Worm (Caenorhabditis elegans) whole organism, L4 larva: ENCODE results near the gene ZK593.2.

Experiments
- D1046.2 ChIP-seq: fragments of 200-800 bp; sonication (Bioruptor generic); IDR thresholded peaks from 2 replicates; pipeline ENCODE4 v1.3.6; 2022; ENCODE audit warnings: missing genetic modification characterization, missing compliant biosample characterization
- F44E2.7 ChIP-seq: fragments of 200-800 bp; sonication (Bioruptor generic); IDR thresholded peaks from 2 replicates; pipeline ENCODE4 v2.1.2; 2022; ENCODE audit warnings: missing genetic modification characterization, missing compliant biosample characterization
- R02D3.7 ChIP-seq: fragments of 150-350 bp; sonication (generic microtip); optimal IDR thresholded peaks from 3 replicates; lab custom pipeline; 2014; ENCODE audit warnings: missing biosample characterization, missing genetic modification characterization
- T26A8.4 ChIP-seq: fragments of 200-800 bp; sonication (Bioruptor generic); IDR thresholded peaks from 2 replicates; pipeline ENCODE4 v1.3.6; 2022; ENCODE audit warnings: missing genetic modification characterization, missing compliant biosample characterization
- Y48G9A.11 ChIP-seq: fragments of 200-800 bp; sonication (Bioruptor generic); IDR thresholded peaks from 2 replicates; pipeline ENCODE4 v1.3.6; 2022; ENCODE audit warnings: missing genetic modification reagents, missing genetic modification characterization, missing compliant biosample characterization
- ZK337.2 ChIP-seq: fragments of 200-800 bp; sonication (Bioruptor generic); IDR thresholded peaks from 2 replicates; pipeline ENCODE4 v1.3.6; 2022; ENCODE audit warnings: missing genetic modification reagents, missing genetic modification characterization, missing compliant biosample characterization
- ZK546.5 ChIP-seq, 2 experiments: sonication (generic microtip); optimal IDR thresholded peaks; 2 replicates each; lab custom pipeline; 2017; ENCODE audit warnings: missing biosample characterization in 2 of 2, missing genetic modification characterization in 2 of 2
- aha-1 ChIP-seq: fragments of 150-350 bp; peaks from one replicate; lab custom pipeline; 2014; ENCODE audit warnings: missing biosample characterization, missing genetic modification characterization
- ama-1 ChIP-seq: fragments of 150-350 bp; optimal IDR thresholded peaks from 2 replicates; lab custom pipeline; 2014; ENCODE audit warnings: inconsistent platforms, mixed read lengths
- ceh-20 ChIP-seq: fragments of 200-800 bp; sonication (Bioruptor generic); IDR thresholded peaks from 2 replicates; pipeline ENCODE4 v1.3.6; 2022; ENCODE audit warnings: missing genetic modification reagents, missing genetic modification characterization, missing compliant biosample characterization
- ces-1 ChIP-seq: fragments of 150-350 bp; sonication (generic microtip); optimal IDR thresholded peaks from 4 replicates; lab custom pipeline; 2014; ENCODE audit warnings: missing biosample characterization, missing genetic modification reagents, missing genetic modification characterization
- ctbp-1 ChIP-seq: fragments of 200-800 bp; sonication (Bioruptor generic); IDR thresholded peaks from 2 replicates; pipeline ENCODE4 v1.3.6; 2022; ENCODE audit warnings: missing genetic modification reagents, missing genetic modification characterization, missing compliant biosample characterization
- daf-12 ChIP-seq: fragments of 150-350 bp; optimal IDR thresholded peaks from 2 replicates; lab custom pipeline; 2014; ENCODE audit warnings: missing biosample characterization, missing genetic modification reagents, missing genetic modification characterization
- daf-16 ChIP-seq, 3 experiments: sonication (generic microtip); optimal IDR thresholded peaks; 2 replicates each; lab custom pipeline; 2016 to 2017; ENCODE audit warnings: missing genetic modification characterization in 3 of 3, missing genetic modification reagents in 3 of 3, mild to moderate bottlenecking in 2 of 3, missing compliant biosample characterization in 2 of 3, missing biosample characterization in 1 of 3, moderate library complexity in 1 of 3
- daf-19 ChIP-seq: fragments of 200-800 bp; sonication (Bioruptor generic); conservative IDR thresholded peaks from 2 replicates; pipeline ENCODE4 v1.3.6; 2022; ENCODE audit warnings: missing genetic modification characterization, missing compliant biosample characterization
- dmd-6 ChIP-seq: fragments of 200-800 bp; sonication (Bioruptor generic); IDR thresholded peaks from 2 replicates; pipeline ENCODE4 v1.3.6; 2022; ENCODE audit warnings: missing genetic modification reagents, missing genetic modification characterization, missing compliant biosample characterization
- dmd-8 ChIP-seq: fragments of 200-800 bp; sonication (Bioruptor generic); IDR thresholded peaks from 2 replicates; pipeline ENCODE4 v1.3.6; 2022; ENCODE audit warnings: missing genetic modification characterization, missing compliant biosample characterization
- dve-1 ChIP-seq: sonication (generic microtip); optimal IDR thresholded peaks from 2 replicates; lab custom pipeline; 2017; ENCODE audit warnings: antibody characterized with exemption, mild to moderate bottlenecking, missing genetic modification characterization, missing compliant biosample characterization; ENCODE audit not compliant: insufficient read depth
- egl-43 ChIP-seq: fragments of 200-800 bp; sonication (Bioruptor generic); IDR thresholded peaks from 2 replicates; pipeline ENCODE4 v1.3.6; 2022; ENCODE audit warnings: missing genetic modification reagents, missing genetic modification characterization, missing compliant biosample characterization
- hif-1 ChIP-seq, 2 experiments: sonication (generic microtip); optimal IDR thresholded peaks; 2 replicates each; lab custom pipeline; 2016 to 2017; ENCODE audit warnings: missing compliant biosample characterization in 2 of 2, missing genetic modification characterization in 2 of 2, missing genetic modification reagents in 2 of 2, missing genotype in 2 of 2, mild to moderate bottlenecking in 1 of 2
- hlh-30 ChIP-seq: sonication (generic microtip); optimal IDR thresholded peaks from 2 replicates; lab custom pipeline; 2017; ENCODE audit warnings: antibody characterized with exemption, mild to moderate bottlenecking, missing genetic modification characterization, missing compliant biosample characterization; ENCODE audit not compliant: insufficient read depth
- hmg-1.1 ChIP-seq: fragments of 200-800 bp; sonication (Bioruptor generic); IDR thresholded peaks from 2 replicates; pipeline ENCODE4 v1.3.6; 2022; ENCODE audit warnings: missing genetic modification reagents, missing genetic modification characterization, missing compliant biosample characterization
- lin-1 ChIP-seq: fragments of 200-800 bp; sonication (Bioruptor generic); IDR thresholded peaks from 2 replicates; pipeline ENCODE4 v1.3.6; 2022; ENCODE audit warnings: missing genetic modification reagents, missing genetic modification characterization, missing compliant biosample characterization
- lin-13 ChIP-seq: fragments of 150-350 bp; optimal IDR thresholded peaks from 2 replicates; lab custom pipeline; 2014; ENCODE audit warnings: missing biosample characterization, missing genetic modification reagents, missing genetic modification characterization
- lin-29 ChIP-seq: fragments of 200-800 bp; sonication (Bioruptor generic); IDR thresholded peaks from 2 replicates; pipeline ENCODE4 v1.3.6; 2022; ENCODE audit warnings: missing genetic modification reagents, missing genetic modification characterization, missing compliant biosample characterization
- lin-39 ChIP-seq: fragments of 150-350 bp; optimal IDR thresholded peaks from 2 replicates; lab custom pipeline; 2014; ENCODE audit warnings: missing biosample characterization, missing genetic modification reagents, missing genetic modification characterization
- mdl-1 ChIP-seq, 2 experiments: fragments of 150-350 bp in 1 of 2; sonication (generic microtip) in 1 of 2; optimal IDR thresholded peaks; 2 replicates each; lab custom pipeline; 2014 to 2017; ENCODE audit warnings: missing biosample characterization in 2 of 2, missing genetic modification characterization in 2 of 2
- mep-1 ChIP-seq: fragments of 150-350 bp; sonication (generic microtip); optimal IDR thresholded peaks from 3 replicates; lab custom pipeline; 2014; ENCODE audit warnings: missing biosample characterization, missing genetic modification characterization
- mes-2 ChIP-seq: sonication (generic microtip); optimal IDR thresholded peaks from 2 replicates; lab custom pipeline; 2016; ENCODE audit warnings: missing genotype, mild to moderate bottlenecking, missing genetic modification characterization, missing compliant biosample characterization; ENCODE audit not compliant: poor library complexity, severe bottlenecking
- mxl-3 ChIP-seq: fragments of 200-800 bp; sonication (Bioruptor generic); optimal IDR thresholded peaks from 2 replicates; lab custom pipeline; 2018; ENCODE audit warnings: mild to moderate bottlenecking, missing genetic modification characterization, missing compliant biosample characterization
- nhr-10 ChIP-seq: fragments of 150-350 bp; optimal IDR thresholded peaks from 2 replicates; lab custom pipeline; 2014; ENCODE audit warnings: missing biosample characterization, missing genetic modification characterization
- nhr-11 ChIP-seq: fragments of 150-350 bp; optimal IDR thresholded peaks from 2 replicates; lab custom pipeline; 2014; ENCODE audit warnings: missing biosample characterization, missing genetic modification characterization
- nhr-111 ChIP-seq: fragments of 200-800 bp; sonication (Bioruptor generic); optimal IDR thresholded peaks from 2 replicates; lab custom pipeline; 2018; ENCODE audit warnings: mild to moderate bottlenecking, missing genetic modification characterization, missing compliant biosample characterization
- nhr-237 ChIP-seq: sonication (generic microtip); optimal IDR thresholded peaks from 2 replicates; lab custom pipeline; 2017; ENCODE audit warnings: missing biosample characterization, missing genetic modification characterization
- nhr-41 ChIP-seq: fragments of 200-800 bp; sonication (Bioruptor generic); IDR thresholded peaks from 2 replicates; pipeline ENCODE4 v1.3.6; 2022; ENCODE audit warnings: missing genetic modification reagents, missing genetic modification characterization, missing compliant biosample characterization
- nhr-6 ChIP-seq: fragments of 150-350 bp; optimal IDR thresholded peaks from 2 replicates; lab custom pipeline; 2014; ENCODE audit warnings: missing biosample characterization, missing genetic modification characterization
- nhr-76 ChIP-seq: fragments of 150-350 bp; optimal IDR thresholded peaks from 2 replicates; lab custom pipeline; 2014; ENCODE audit warnings: missing biosample characterization, missing genetic modification characterization
- nhr-77 ChIP-seq: fragments of 150-350 bp; optimal IDR thresholded peaks from 2 replicates; lab custom pipeline; 2014; ENCODE audit warnings: missing biosample characterization, missing genetic modification characterization
- pha-4 ChIP-seq, 2 experiments: fragments of 150-350 bp in 1 of 2; fragments of 200-800 bp in 1 of 2; sonication (Bioruptor generic) in 1 of 2; IDR thresholded peaks in 1 of 2; optimal IDR thresholded peaks in 1 of 2; 2 replicates each; pipeline versions ENCODE4 v1.3.6 to Lab custom; 2014 to 2022; ENCODE audit warnings: missing genetic modification characterization in 2 of 2, missing genetic modification reagents in 2 of 2, missing biosample characterization in 1 of 2, missing compliant biosample characterization in 1 of 2
- php-3 ChIP-seq: fragments of 200-800 bp; sonication (Bioruptor generic); IDR thresholded peaks from 2 replicates; pipeline ENCODE4 v1.3.6; 2022; ENCODE audit warnings: missing genetic modification reagents, missing genetic modification characterization, missing compliant biosample characterization
- pqm-1 ChIP-seq: sonication (generic microtip); optimal IDR thresholded peaks from 2 replicates; lab custom pipeline; 2017; ENCODE audit warnings: missing biosample characterization, missing genetic modification characterization
- rbr-2 ChIP-seq: sonication (generic microtip); optimal IDR thresholded peaks from 2 replicates; lab custom pipeline; 2016; ENCODE audit warnings: missing genotype, missing genetic modification characterization, missing compliant biosample characterization
- snpc-1.2 ChIP-seq: fragments of 200-800 bp; sonication (Bioruptor generic); IDR thresholded peaks from 2 replicates; pipeline ENCODE4 v1.3.6; 2022; ENCODE audit warnings: missing genetic modification reagents, missing genetic modification characterization, missing compliant biosample characterization
- vab-7 ChIP-seq: fragments of 200-800 bp; sonication (Bioruptor generic); IDR thresholded peaks from 2 replicates; pipeline ENCODE4 v1.3.6; 2022; ENCODE audit warnings: missing genetic modification reagents, missing genetic modification characterization, missing compliant biosample characterization
- zfp-2 ChIP-seq: sonication (generic microtip); optimal IDR thresholded peaks from 2 replicates; lab custom pipeline; 2016; ENCODE audit warnings: mild to moderate bottlenecking, missing genetic modification characterization, missing compliant biosample characterization

The ZK593.2 gene

DNA sequence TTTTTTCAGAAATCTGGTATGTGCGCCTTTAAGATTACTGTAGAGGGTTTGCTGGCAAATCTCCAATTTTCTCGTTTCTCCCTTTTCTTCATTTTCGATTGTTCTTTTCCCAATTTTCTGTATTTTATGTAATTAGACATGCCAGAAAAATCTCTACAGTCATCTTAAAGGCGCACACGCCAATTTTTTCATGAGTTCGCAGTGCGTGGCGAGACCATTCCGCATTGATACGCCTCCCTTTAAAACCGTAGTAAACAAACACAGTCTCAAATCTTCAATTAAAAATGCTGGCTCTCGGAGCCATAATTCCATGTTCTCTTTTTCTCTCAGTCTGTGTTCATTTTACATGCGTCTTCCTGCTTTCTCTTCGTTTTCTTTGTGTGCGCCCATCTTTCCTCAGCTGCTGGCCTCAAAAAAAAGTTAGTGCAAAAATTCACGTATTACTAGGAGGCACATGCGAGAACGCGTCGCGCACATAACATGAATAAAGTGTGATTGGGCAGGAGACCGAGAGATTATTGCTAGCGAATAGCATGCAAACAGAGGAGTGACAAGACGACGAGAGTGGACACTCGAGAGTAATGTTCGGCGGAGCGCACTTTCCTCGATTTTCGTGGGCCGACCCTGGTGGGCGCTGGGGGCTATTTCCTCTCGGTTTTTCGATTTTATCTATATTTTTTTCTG lies 5.8 kb downstream of the ZK593.2 start (continued):
- no peak for TF ChIP-seq nhr-237 (tag; lab: Kevin White, UChicago)
- peak; percentile 48; the same call in 1 of the 2 replicates for TF ChIP-seq lin-1
- TF ChIP-seq daf-19 (GFP tag; lab: Robert Waterston, UW): 0 out of 2 replicates have a peak, but pooled peaks have one; percentile 27
- 0 out of 2 replicates have a peak, but pooled peaks have one; percentile 44 for TF ChIP-seq snpc-1.2 (GFP tag; lab: Robert Waterston, UW)
- TF ChIP-seq ZK546.5 (tag; optimal IDR thresholded peaks at IDR 0.05; lab: Kevin White, UChicago): no peak
- no peak for TF ChIP-seq php-3
- TF ChIP-seq R02D3.7: no peak
- no peak for TF ChIP-seq ZK337.2
- no peak for TF ChIP-seq dmd-8 (GFP tag; lab: Robert Waterston, UW)
- TF ChIP-seq nhr-77: peak; percentile 53
- TF ChIP-seq, all 104 proteins: peak for 40

DNA sequence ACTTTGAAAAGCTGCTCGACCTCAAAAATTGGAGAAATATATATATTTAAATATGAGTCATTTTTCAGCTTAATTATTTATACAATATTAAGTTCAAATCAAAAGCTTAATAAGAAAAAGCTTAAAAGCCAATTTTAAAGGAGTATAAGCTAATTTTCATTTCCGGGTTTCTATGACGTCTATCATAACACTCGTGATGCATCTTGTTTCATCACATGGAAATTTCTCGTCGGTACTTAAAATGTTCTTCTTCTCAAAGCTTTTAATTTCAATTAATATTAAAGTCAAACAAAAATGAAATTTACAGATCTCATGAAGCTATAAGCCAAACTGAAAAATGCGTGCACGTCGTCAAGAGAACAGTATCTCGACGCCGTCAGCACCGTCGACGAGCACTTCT lies 6.6 kb downstream of the ZK593.2 start, which contains the start of gene rbr-2:
rbr-2 (plus strand) TSS at position 301 of the 400 bp plus-strand sequence.
- TF ChIP-seq ces-1 (GFP tag; lab: Kevin White, UChicago) (no peak), nhr-76 (tag; lab: Kevin White, UChicago) (no peak), hlh-30 (tag; lab: Kevin White, UChicago) (peak; percentile 7), pha-4 (GFP tag; IDR thresholded peaks at IDR 0.05; lab: Robert Waterston, UW) (no peak), pha-4 (tag; optimal IDR thresholded peaks at IDR 0.05; lab: Kevin White, UChicago) (no peak), nhr-77 (no peak), pqm-1 (tag; lab: Kevin White, UChicago) (no peak), Y48G9A.11 (GFP tag; lab: Robert Waterston, UW) (no peak)

DNA sequence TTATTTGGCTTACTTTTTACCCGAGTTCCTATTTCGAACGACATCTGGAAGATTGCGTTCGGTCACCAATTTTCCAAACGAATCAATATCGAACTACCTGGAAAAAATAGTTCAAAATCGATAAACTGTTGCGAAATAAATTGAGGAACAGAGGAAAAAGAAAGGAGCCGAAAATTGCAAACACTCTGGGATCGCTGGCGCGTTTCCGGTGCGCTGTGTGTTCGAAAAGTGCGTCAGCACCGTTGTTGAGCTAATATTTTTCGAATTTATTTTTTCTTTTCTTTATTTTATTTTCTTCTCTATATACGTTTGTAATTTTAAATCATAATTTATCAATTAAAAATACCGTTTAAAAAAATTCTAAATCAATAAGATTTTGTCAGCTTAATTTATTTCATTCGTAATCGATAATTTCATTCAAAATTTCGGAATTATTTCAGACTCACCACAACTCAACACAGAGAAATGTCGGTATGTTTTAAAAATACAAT lies 19.9 kb downstream of the ZK593.2 start, which contains the start of the genes dnc-1 and lsm-7:
dnc-1 (minus strand) TSS at position 142 of the 491 bp plus-strand sequence.
lsm-7 (plus strand) TSS at position 441 of the 491 bp plus-strand sequence.
- peak; percentile 55; the same call in 1 of the 2 replicates for TF ChIP-seq snpc-1.2 (GFP tag; lab: Robert Waterston, UW)
- TF ChIP-seq rbr-2 (tag; lab: Kevin White, UChicago): no peak
- no peak for TF ChIP-seq vab-7 (GFP tag; lab: Robert Waterston, UW)
- TF ChIP-seq nhr-11 (tag; lab: Kevin White, UChicago): peak; percentile 41
- TF ChIP-seq lin-39 (tag; lab: Kevin White, UChicago): no peak
- TF ChIP-seq lin-13 (GFP tag; lab: Kevin White, UChicago): peak; percentile 57
- peak; percentile 71 for TF ChIP-seq dmd-6
- peak; percentile 8 for TF ChIP-seq mxl-3 (GFP tag; lab: Kevin White, UChicago)
- TF ChIP-seq T26A8.4 (GFP tag; lab: Robert Waterston, UW): peak; percentile 39
- TF ChIP-seq ctbp-1 (GFP tag; lab: Robert Waterston, UW): peak; percentile 65; the same call in 1 of the 2 replicates
- TF ChIP-seq daf-16 (GFP tag; optimal IDR thresholded peaks at IDR 0.05; lab: Kevin White, UChicago): no peak
- TF ChIP-seq daf-16 (tag; optimal IDR thresholded peaks at IDR 0.05; lab: Kevin White, UChicago): peak; percentile 82
- TF ChIP-seq F44E2.7: no peak
- TF ChIP-seq egl-43 (GFP tag; lab: Robert Waterston, UW): 0 out of 2 replicates have a peak, but pooled peaks have one; percentile 35
- no peak for TF ChIP-seq nhr-111 (GFP tag; lab: Kevin White, UChicago)
- peak; percentile 88 for TF ChIP-seq mep-1 (tag; lab: Kevin White, UChicago)
- peak; percentile 72 for TF ChIP-seq hmg-1.1
- peak; percentile 79 for TF ChIP-seq dve-1
- no peak for TF ChIP-seq nhr-41 (GFP tag; lab: Robert Waterston, UW)
- TF ChIP-seq aha-1 (tag; lab: Kevin White, UChicago): no peak
- TF ChIP-seq mes-2: peak; percentile 80
- no peak for TF ChIP-seq daf-19 (GFP tag; lab: Robert Waterston, UW)
- peak; percentile 65 for TF ChIP-seq ceh-20
- TF ChIP-seq D1046.2: no peak
- TF ChIP-seq mdl-1 (tag; optimal IDR thresholded peaks at IDR 0.05; lab: Kevin White, UChicago): peak in 1 of 2 experiments; percentile 48
- TF ChIP-seq zfp-2 (tag; lab: Kevin White, UChicago): no peak
- no peak for TF ChIP-seq daf-12 (tag; lab: Kevin White, UChicago)
- peak; percentile 7; the same call in 1 of the 2 replicates for TF ChIP-seq lin-29 (GFP tag; lab: Robert Waterston, UW)
- peak; percentile 8 for TF ChIP-seq ama-1 (lab: Kevin White, UChicago)
- TF ChIP-seq nhr-6 (tag; lab: Kevin White, UChicago): peak; percentile 65
- peak in 1 of 2 experiments; percentile 66 for TF ChIP-seq hif-1 (tag; optimal IDR thresholded peaks at IDR 0.05; lab: Kevin White, UChicago)
- no peak for TF ChIP-seq nhr-10 (tag; lab: Kevin White, UChicago)
